Worm (Caenorhabditis elegans): ENCODE results near the gene W07G1.1.

The W07G1.1 gene

DNA sequence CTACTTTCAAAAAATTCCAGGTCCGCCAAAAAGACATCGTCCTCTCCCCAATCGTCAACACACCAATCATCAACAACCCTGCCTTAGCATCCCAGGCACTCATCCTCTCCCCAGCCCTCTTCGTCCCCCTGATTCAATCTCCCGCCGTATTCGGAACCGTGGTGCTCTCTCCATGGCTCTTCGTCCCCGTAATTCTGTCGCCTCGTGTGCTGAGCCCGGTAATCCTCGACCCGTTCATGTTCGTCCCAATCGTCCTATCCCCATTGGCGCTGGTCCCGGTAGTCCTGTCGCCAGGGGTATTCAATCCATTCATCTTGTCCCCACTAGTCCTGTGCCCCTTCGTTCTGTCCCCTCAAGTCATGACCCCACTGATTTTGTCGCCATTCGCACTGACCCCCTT, 20.3 kb downstream of the W07G1.1 start:
- TF ChIP-seq dao-5 (tag; optimal IDR thresholded peaks at IDR 0.05): no peak

DNA sequence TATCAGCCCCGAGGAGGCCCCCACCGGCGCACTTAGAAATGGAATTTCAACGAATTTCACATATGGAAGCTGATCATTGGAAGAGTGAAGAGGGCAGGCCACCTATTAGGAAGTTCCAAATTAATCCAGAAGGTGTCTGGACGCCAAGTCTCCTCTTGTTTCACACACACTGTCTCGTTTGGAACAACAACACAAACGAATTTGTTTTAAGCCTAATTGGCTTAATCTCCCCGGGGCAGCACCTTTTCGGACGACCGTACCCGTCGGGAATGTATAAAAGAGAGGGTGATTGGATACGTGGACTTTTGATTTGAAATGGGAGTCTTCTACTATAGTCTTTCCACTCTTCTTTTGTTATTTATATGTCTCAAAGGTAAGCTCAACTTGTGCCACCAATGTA, 23.4 kb downstream of the W07G1.1 start, which contains the start of gene mltn-3:
Gene mltn-3, plus strand, starts transcription at position 301 of the 400 bp plus-strand sequence.
- TF ChIP-seq him-1 (tag; optimal IDR thresholded peaks at IDR 0.05) (no peak), dao-5 (tag; optimal IDR thresholded peaks at IDR 0.05) (no peak), W03F9.2 (tag; optimal IDR thresholded peaks at IDR 0.05) (no peak)

DNA sequence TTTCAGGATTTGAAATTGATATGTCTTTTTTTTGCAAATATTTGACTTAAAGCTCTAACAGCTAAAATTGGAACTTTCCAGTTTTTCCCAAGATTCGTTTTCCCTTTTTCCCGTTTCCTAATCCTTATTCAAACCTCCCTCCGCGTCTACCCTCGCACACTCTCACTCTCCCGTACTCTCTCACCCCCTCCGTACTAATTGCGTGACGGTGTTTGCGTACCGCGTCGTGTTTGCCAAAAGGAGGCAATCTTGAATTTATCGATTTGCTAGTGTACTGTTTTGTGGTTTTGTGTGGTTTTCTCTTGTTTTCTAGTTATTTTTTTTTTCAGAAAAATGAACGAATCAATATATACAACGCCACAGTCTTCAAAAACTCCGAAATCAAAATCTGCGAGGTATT, 30.8 kb downstream of the W07G1.1 start, which contains the start of gene citk-1:
Gene citk-1, plus strand, starts transcription at position 323 of the 400 bp plus-strand sequence.
- TF ChIP-seq dao-5 (tag; optimal IDR thresholded peaks at IDR 0.05): no peak
- peak; percentile 43 for TF ChIP-seq him-1 (tag; optimal IDR thresholded peaks at IDR 0.05)

DNA sequence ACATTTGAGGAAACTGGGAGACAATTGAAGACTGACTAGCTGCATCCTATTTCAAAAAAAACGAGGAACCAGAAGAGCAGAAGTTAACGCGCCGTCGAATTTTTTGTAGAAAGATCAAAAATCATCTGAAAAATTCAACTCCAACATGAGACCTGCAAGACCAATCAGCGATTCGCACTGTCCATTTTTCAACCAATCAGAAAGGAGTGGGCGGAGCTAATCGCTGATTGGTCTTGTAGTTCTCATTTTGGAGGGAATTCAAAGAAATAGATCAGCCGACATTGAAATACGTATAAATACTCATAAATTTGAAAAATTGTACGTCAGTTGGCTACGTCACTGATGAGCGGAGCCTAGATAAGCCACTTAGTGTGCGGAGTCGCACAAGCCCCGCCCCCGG, 31.8 kb downstream of the W07G1.1 start:
- TF ChIP-seq dao-5 (tag; optimal IDR thresholded peaks at IDR 0.05) (no peak), W03F9.2 (tag; optimal IDR thresholded peaks at IDR 0.05) (no peak), him-1 (tag; optimal IDR thresholded peaks at IDR 0.05) (no peak)

DNA sequence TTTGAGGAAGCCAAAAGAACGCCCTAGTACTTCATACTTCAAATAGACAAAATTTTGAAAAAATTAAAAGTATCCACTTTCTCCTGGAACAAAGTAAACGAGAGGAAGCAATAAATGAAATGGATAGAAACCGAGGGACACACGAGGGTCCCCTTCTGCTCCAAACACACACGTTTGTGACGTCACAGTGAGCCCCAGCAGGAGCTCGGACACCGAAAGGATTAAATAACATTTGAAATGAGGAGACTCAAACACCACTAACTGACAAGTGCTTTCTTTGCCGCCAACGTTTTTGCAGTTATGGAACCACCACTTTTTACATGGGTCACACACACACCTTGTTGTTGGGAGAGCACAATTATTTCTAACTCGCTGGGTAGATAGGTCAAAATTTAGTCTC, 35.9 kb downstream of the W07G1.1 start:
- TF ChIP-seq him-1 (tag; optimal IDR thresholded peaks at IDR 0.05) (no peak), dao-5 (tag; optimal IDR thresholded peaks at IDR 0.05) (no peak), W03F9.2 (tag; optimal IDR thresholded peaks at IDR 0.05) (no peak)

DNA sequence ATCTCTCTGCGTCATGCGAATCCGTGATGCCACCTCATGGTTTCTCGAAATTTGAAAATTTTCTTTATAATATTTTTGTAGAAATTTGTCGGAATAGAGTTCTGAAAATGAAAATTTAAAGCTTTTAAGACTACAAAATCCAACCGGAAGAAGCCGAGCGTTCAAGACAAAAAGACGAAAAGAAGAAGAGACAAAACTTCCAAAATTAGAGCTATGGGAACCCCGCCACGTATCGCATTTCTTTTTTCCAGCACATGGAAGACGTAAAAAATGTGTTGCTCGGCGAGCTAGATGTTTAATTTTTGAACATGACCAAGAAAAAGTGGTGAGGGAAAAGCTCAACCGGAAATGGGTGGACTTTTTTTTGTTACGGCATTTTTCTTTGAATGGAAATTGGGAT, 37.4 kb downstream of the W07G1.1 start, which contains the start of gene W02B8.1:
Gene W02B8.1, minus strand, starts transcription at position 101 of the 400 bp plus-strand sequence.
- TF ChIP-seq dao-5 (tag; optimal IDR thresholded peaks at IDR 0.05): no peak
- no peak for TF ChIP-seq W03F9.2 (tag; optimal IDR thresholded peaks at IDR 0.05)
- no peak for TF ChIP-seq him-1 (tag; optimal IDR thresholded peaks at IDR 0.05)

DNA sequence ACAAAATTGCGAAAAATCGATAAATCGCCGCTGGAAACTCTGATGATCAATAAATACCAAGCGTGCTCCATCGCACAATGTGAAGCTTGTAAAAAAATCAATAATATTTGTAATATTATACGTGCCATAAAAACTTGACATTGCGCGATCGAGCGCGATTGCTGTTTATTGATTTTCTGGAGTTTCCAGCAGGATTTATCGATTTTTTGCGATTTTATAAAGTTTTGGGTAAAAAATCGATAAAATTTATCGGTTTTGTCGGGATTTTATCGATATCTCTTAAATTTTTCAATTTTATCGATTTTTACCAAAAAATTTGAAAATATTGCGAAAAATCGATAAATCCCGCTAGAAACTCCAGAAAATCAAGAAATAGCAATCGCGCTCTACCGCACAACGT, 39.7 kb downstream of the W07G1.1 start:
- TF ChIP-seq him-1 (tag; optimal IDR thresholded peaks at IDR 0.05) (no peak), W03F9.2 (tag; optimal IDR thresholded peaks at IDR 0.05) (no peak), dao-5 (tag; optimal IDR thresholded peaks at IDR 0.05) (no peak)

DNA sequence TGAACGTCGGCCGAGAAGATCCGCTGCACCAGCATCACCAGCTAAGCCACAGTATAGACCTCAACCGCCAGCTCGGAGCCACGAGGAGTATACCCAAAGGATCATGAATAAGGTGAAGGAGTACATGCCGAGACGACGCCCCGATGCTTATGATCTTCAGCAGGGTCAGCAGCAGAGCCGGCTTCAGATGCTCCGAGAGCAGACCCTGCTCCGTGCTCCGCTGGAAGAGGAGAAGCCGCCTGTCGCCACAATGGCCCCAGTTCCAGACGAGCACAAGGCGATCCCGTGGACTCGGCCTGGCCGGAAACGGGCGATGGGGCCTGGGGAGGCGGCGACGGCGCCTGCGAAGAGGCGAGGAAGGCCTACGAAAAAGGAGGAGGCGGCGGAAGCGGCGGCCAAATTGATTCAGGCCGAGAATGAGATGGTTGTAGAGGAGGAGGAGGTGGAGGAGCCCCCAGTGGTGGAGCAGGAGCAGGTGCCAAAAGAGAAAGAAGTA, 43.1 kb downstream of the W07G1.1 start:
- no peak for TF ChIP-seq dao-5 (tag; optimal IDR thresholded peaks at IDR 0.05)
- no peak for TF ChIP-seq W03F9.2 (tag; optimal IDR thresholded peaks at IDR 0.05)

DNA sequence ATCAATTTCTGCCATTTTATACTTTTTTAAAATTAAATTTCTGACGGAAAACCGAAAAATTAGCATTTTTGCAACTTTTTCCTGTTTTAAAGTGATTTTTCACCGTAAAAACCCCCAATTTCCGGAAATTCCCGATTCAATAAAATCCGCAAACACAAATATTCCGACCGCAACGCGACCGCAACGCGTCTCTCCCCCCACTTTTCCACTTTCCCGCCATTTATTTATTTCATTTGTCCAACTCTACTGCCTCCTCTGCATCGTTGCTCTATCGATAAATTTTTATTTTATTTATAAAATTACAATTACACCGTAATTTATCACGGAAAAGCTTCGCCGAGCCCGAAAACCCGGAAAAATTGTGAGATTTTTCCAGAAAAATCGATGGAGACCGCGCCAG, 51.2 kb downstream of the W07G1.1 start, which contains the start of gene mcd-1:
Gene mcd-1, plus strand, starts transcription at position 267 of the 400 bp plus-strand sequence.
- TF ChIP-seq W03F9.2 (tag; optimal IDR thresholded peaks at IDR 0.05) (peak; percentile 51), him-1 (tag; optimal IDR thresholded peaks at IDR 0.05) (no peak), dao-5 (tag; optimal IDR thresholded peaks at IDR 0.05) (no peak)

All from whole organism, L4/young adult.